Fruit fly (Drosophila melanogaster) whole organism, prepupa: ENCODE measurements around the gene Vps26.

Source experiments
- Blimp-1 ChIP-seq: fragments of 200-800 bp; sonication (Bioruptor generic); optimal IDR thresholded peaks from 3 replicates; lab custom pipeline; 2017; ENCODE audit warnings: missing biosample characterization, missing genetic modification characterization, mild to moderate bottlenecking, moderate library complexity, missing genetic modification reagents
- CG10631 ChIP-seq: fragments of 200-800 bp; sonication (Bioruptor generic); optimal IDR thresholded peaks from 2 replicates; lab custom pipeline; 2016; ENCODE audit warnings: missing biosample characterization, missing genetic modification characterization
- CG10669 ChIP-seq: fragments of 200-800 bp; sonication (Bioruptor generic); optimal IDR thresholded peaks from 3 replicates; lab custom pipeline; 2018; ENCODE audit warnings: missing biosample characterization, mild to moderate bottlenecking, missing genetic modification characterization, moderate library complexity
- CG11294 ChIP-seq: fragments of 200-800 bp; sonication (Bioruptor generic); IDR thresholded peaks from 2 replicates; pipeline ENCODE4 v1.3.6; 2022; ENCODE audit warnings: missing biosample characterization, missing genetic modification characterization
- CG11762 ChIP-seq: fragments of 200-800 bp; sonication (Bioruptor generic); optimal IDR thresholded peaks from 3 replicates; lab custom pipeline; 2016; ENCODE audit warnings: missing biosample characterization, missing genetic modification characterization; ENCODE audit not compliant: insufficient read depth
- CG11902 ChIP-seq: fragments of 200-800 bp; sonication (Bioruptor generic); optimal IDR thresholded peaks from 3 replicates; lab custom pipeline; 2016; ENCODE audit warnings: missing biosample characterization, missing genetic modification characterization
- CG15336 ChIP-seq: fragments of 200-800 bp; sonication (Bioruptor generic); IDR thresholded peaks from 2 replicates; pipeline ENCODE4 v1.3.6; 2022; ENCODE audit warnings: missing biosample characterization, missing genetic modification characterization
- CG1621 ChIP-seq: fragments of 200-800 bp; sonication (Bioruptor generic); optimal IDR thresholded peaks from 3 replicates; lab custom pipeline; 2018; ENCODE audit warnings: missing biosample characterization, mild to moderate bottlenecking, missing genetic modification characterization
- CG16779 ChIP-seq: fragments of 200-800 bp; sonication (Bioruptor generic); optimal IDR thresholded peaks from 3 replicates; lab custom pipeline; 2017; ENCODE audit warnings: missing biosample characterization, mild to moderate bottlenecking, missing genetic modification characterization
- CG3032 ChIP-seq: fragments of 200-800 bp; optimal IDR thresholded peaks from 2 replicates; lab custom pipeline; 2019; ENCODE audit warnings: missing biosample characterization, mild to moderate bottlenecking, missing genetic modification characterization, moderate library complexity
- CG31627 ChIP-seq: fragments of 200-800 bp; sonication (Bioruptor generic); optimal IDR thresholded peaks from 3 replicates; lab custom pipeline; 2016; ENCODE audit warnings: missing biosample characterization, missing genetic modification characterization
- CG34406 ChIP-seq: fragments of 200-800 bp; sonication (Bioruptor generic); optimal IDR thresholded peaks from 3 replicates; lab custom pipeline; 2016; ENCODE audit warnings: missing biosample characterization, missing genetic modification characterization
- CG3919 ChIP-seq: fragments of 200-800 bp; sonication (Bioruptor generic); optimal IDR thresholded peaks from 3 replicates; lab custom pipeline; 2016; ENCODE audit warnings: missing biosample characterization, missing genetic modification characterization
- CG4318 ChIP-seq: fragments of 200-800 bp; sonication (Bioruptor generic); optimal IDR thresholded peaks from 3 replicates; lab custom pipeline; 2017; ENCODE audit warnings: missing biosample characterization, mild to moderate bottlenecking, missing genetic modification characterization
- CG6163 ChIP-seq: fragments of 200-800 bp; sonication (Bioruptor generic); IDR thresholded peaks from 3 replicates; pipeline ENCODE4 v1.3.6; 2022; ENCODE audit warnings: missing biosample characterization, missing genetic modification characterization
- CG6276 ChIP-seq: fragments of 200-800 bp; sonication (Bioruptor generic); optimal IDR thresholded peaks from 2 replicates; lab custom pipeline; 2017; ENCODE audit warnings: missing biosample characterization, mild to moderate bottlenecking, missing genetic modification characterization
- CG6792 ChIP-seq: fragments of 200-800 bp; sonication (Bioruptor generic); optimal IDR thresholded peaks from 3 replicates; lab custom pipeline; 2016; ENCODE audit warnings: missing biosample characterization, missing genetic modification characterization
- CG6854 ChIP-seq: fragments of 200-800 bp; sonication (Bioruptor generic); optimal IDR thresholded peaks from 2 replicates; lab custom pipeline; 2017; ENCODE audit warnings: missing biosample characterization, mild to moderate bottlenecking, missing genetic modification characterization
- CG7368 ChIP-seq: fragments of 200-800 bp; sonication (Bioruptor generic); optimal IDR thresholded peaks from 3 replicates; lab custom pipeline; 2016; ENCODE audit warnings: missing biosample characterization, missing genetic modification characterization
- CG8319 ChIP-seq: fragments of 200-800 bp; sonication (Bioruptor generic); optimal IDR thresholded peaks from 3 replicates; lab custom pipeline; 2016; ENCODE audit warnings: missing biosample characterization, missing genetic modification characterization
- CG8632 ChIP-seq: fragments of 200-800 bp; sonication (Bioruptor generic); optimal IDR thresholded peaks from 3 replicates; lab custom pipeline; 2016; ENCODE audit warnings: missing biosample characterization, missing genetic modification characterization
- CG9139 ChIP-seq: fragments of 200-800 bp; sonication (Bioruptor generic); optimal IDR thresholded peaks from 3 replicates; lab custom pipeline; 2017; ENCODE audit warnings: missing biosample characterization, mild to moderate bottlenecking, missing genetic modification characterization
- Eip75B ChIP-seq: fragments of 200-800 bp; sonication (Bioruptor generic); optimal IDR thresholded peaks from 3 replicates; lab custom pipeline; 2016; ENCODE audit warnings: missing biosample characterization, missing genetic modification characterization
- Eip78C ChIP-seq: fragments of 200-800 bp; sonication (Bioruptor generic); peaks from one replicate; lab custom pipeline; 2016; ENCODE audit warnings: missing biosample characterization, missing genetic modification characterization
- Eip93F ChIP-seq: fragments of 200-800 bp; sonication (Bioruptor generic); optimal IDR thresholded peaks from 2 replicates; lab custom pipeline; 2016; ENCODE audit warnings: missing biosample characterization, mild to moderate bottlenecking, missing genetic modification characterization
- Ets21C ChIP-seq: fragments of 200-800 bp; sonication (Bioruptor generic); optimal IDR thresholded peaks from 3 replicates; lab custom pipeline; 2016; ENCODE audit warnings: missing biosample characterization, missing genetic modification characterization
- Ets96B ChIP-seq: fragments of 200-800 bp; optimal IDR thresholded peaks from 2 replicates; lab custom pipeline; 2019; ENCODE audit warnings: missing biosample characterization, mild to moderate bottlenecking, missing genetic modification characterization, moderate library complexity
- Gug ChIP-seq: fragments of 200-800 bp; sonication (Bioruptor generic); IDR thresholded peaks from 2 replicates; pipeline ENCODE4 v1.3.6; 2022; ENCODE audit warnings: missing biosample characterization, missing genetic modification characterization
- Hr38 ChIP-seq: sonication (Bioruptor generic); optimal IDR thresholded peaks from 2 replicates; lab custom pipeline; 2016; ENCODE audit warnings: missing biosample characterization, missing genetic modification characterization
- Hr39 ChIP-seq: fragments of 200-800 bp; sonication (Bioruptor generic); optimal IDR thresholded peaks from 2 replicates; lab custom pipeline; 2016; ENCODE audit warnings: missing biosample characterization, missing genetic modification characterization
- Hr4 ChIP-seq: fragments of 200-800 bp; sonication (Bioruptor generic); optimal IDR thresholded peaks from 3 replicates; lab custom pipeline; 2016; ENCODE audit warnings: missing biosample characterization, missing genetic modification characterization
- Lpt ChIP-seq: fragments of 200-800 bp; sonication (Bioruptor generic); optimal IDR thresholded peaks from 3 replicates; lab custom pipeline; 2016; ENCODE audit warnings: missing biosample characterization, missing genetic modification characterization
- OdsH ChIP-seq: fragments of 200-800 bp; sonication (Bioruptor generic); optimal IDR thresholded peaks from 3 replicates; lab custom pipeline; 2016; ENCODE audit warnings: missing biosample characterization, missing genetic modification characterization
- Sox102F ChIP-seq: fragments of 200-800 bp; sonication (Bioruptor generic); optimal IDR thresholded peaks from 2 replicates; lab custom pipeline; 2016; ENCODE audit warnings: missing biosample characterization, mild to moderate bottlenecking, missing genetic modification characterization
- Sox14 ChIP-seq: fragments of 200-800 bp; sonication (Bioruptor generic); optimal IDR thresholded peaks from 3 replicates; lab custom pipeline; 2016; ENCODE audit warnings: missing biosample characterization, missing genetic modification characterization
- Sox15 ChIP-seq: fragments of 200-800 bp; sonication (Bioruptor generic); optimal IDR thresholded peaks from 3 replicates; lab custom pipeline; 2016; ENCODE audit warnings: missing biosample characterization, missing genetic modification characterization
- acj6 ChIP-seq: fragments of 200-800 bp; sonication (Bioruptor generic); optimal IDR thresholded peaks from 3 replicates; lab custom pipeline; 2016; ENCODE audit warnings: missing biosample characterization, missing genetic modification characterization
- cyc ChIP-seq: fragments of 200-800 bp; sonication (Bioruptor generic); optimal IDR thresholded peaks from 3 replicates; lab custom pipeline; 2016; ENCODE audit warnings: missing biosample characterization, missing genetic modification characterization
- dac ChIP-seq: fragments of 200-800 bp; sonication (Bioruptor generic); optimal IDR thresholded peaks from 2 replicates; lab custom pipeline; 2017; ENCODE audit warnings: missing biosample characterization, mild to moderate bottlenecking, missing genetic modification characterization
- dsx ChIP-seq: fragments of 200-800 bp; optimal IDR thresholded peaks from 3 replicates; lab custom pipeline; 2019; ENCODE audit warnings: missing biosample characterization, mild to moderate bottlenecking, missing genetic modification characterization, moderate library complexity; ENCODE audit not compliant: poor library complexity, severe bottlenecking
- eg ChIP-seq: fragments of 200-800 bp; sonication (Bioruptor generic); IDR thresholded peaks from 3 replicates; pipeline ENCODE4 v1.3.6; 2022; ENCODE audit warnings: missing biosample characterization, missing genetic modification characterization
- fd59A ChIP-seq: fragments of 200-800 bp; sonication (Bioruptor generic); optimal IDR thresholded peaks from 2 replicates; lab custom pipeline; 2017; ENCODE audit warnings: missing biosample characterization, mild to moderate bottlenecking, missing genetic modification characterization, missing genetic modification reagents
- fd85E ChIP-seq: fragments of 200-800 bp; sonication (Bioruptor generic); optimal IDR thresholded peaks from 3 replicates; lab custom pipeline; 2016; ENCODE audit warnings: missing biosample characterization, missing genetic modification characterization
- fkh ChIP-seq: fragments of 200-800 bp; sonication (Bioruptor generic); optimal IDR thresholded peaks from 3 replicates; lab custom pipeline; 2017; ENCODE audit warnings: missing biosample characterization, mild to moderate bottlenecking, missing genetic modification characterization, moderate library complexity
- lz ChIP-seq: fragments of 200-800 bp; sonication (Bioruptor generic); optimal IDR thresholded peaks from 3 replicates; lab custom pipeline; 2016; ENCODE audit warnings: missing biosample characterization, missing genetic modification characterization
- net ChIP-seq: fragments of 200-800 bp; sonication (Bioruptor generic); optimal IDR thresholded peaks from 3 replicates; lab custom pipeline; 2016; ENCODE audit warnings: missing biosample characterization, missing genetic modification characterization
- pdm3 ChIP-seq: fragments of 200-800 bp; sonication (Bioruptor generic); optimal IDR thresholded peaks from 3 replicates; lab custom pipeline; 2016; ENCODE audit warnings: missing biosample characterization, missing genetic modification characterization
- salr ChIP-seq, 2 experiments: fragments of 200-800 bp; sonication (Bioruptor generic); optimal IDR thresholded peaks; 3 replicates each; lab custom pipeline; 2016 to 2018; ENCODE audit warnings: missing biosample characterization in 2 of 2, missing genetic modification characterization in 2 of 2, mild to moderate bottlenecking in 1 of 2
- svp ChIP-seq: fragments of 200-800 bp; sonication (Bioruptor generic); peaks from one replicate; lab custom pipeline; 2016; ENCODE audit warnings: missing biosample characterization, missing genetic modification characterization
- topi ChIP-seq: fragments of 200-800 bp; sonication (Bioruptor generic); optimal IDR thresholded peaks from 3 replicates; lab custom pipeline; 2016; ENCODE audit warnings: missing biosample characterization, missing genetic modification characterization
- vri ChIP-seq: fragments of 200-800 bp; sonication (Bioruptor generic); optimal IDR thresholded peaks from 3 replicates; lab custom pipeline; 2016; ENCODE audit warnings: missing biosample characterization, mild to moderate bottlenecking, missing genetic modification characterization

Gene Vps26

dm6 chrX:1856605-1857004 is 17.0 kb upstream of the Vps26 start:
- peak; percentile 94 for TF ChIP-seq Blimp-1 (GFP tag; lab: Kevin White, UChicago)
- no peak for TF ChIP-seq dsx

- TF ChIP-seq Ets21C (GFP tag; lab: Kevin White, UChicago) (peak; percentile 6), CG34406 (GFP tag; lab: Kevin White, UChicago) (peak; percentile 22), CG10631 (GFP tag; lab: Kevin White, UChicago) (peak; percentile 48), dac (GFP tag; lab: Kevin White, UChicago) (no peak), CG6163 (GFP tag; lab: Robert Waterston, UW) (peak; percentile 63), Lpt (GFP tag; lab: Kevin White, UChicago) (no peak), CG8632 (GFP tag; lab: Kevin White, UChicago) (peak; percentile 36), Ets96B (tag; lab: Kevin White, UChicago) (peak; percentile 36), fkh (GFP tag; lab: Kevin White, UChicago) (no peak), CG7368 (GFP tag; lab: Kevin White, UChicago) (peak; percentile 52), CG31627 (peak; percentile 47), lz (peak; percentile 63), Hr38 (GFP tag; lab: Kevin White, UChicago) (no peak), CG16779 (no peak), Gug (GFP tag; lab: Robert Waterston, UW) (no peak), acj6 (peak; percentile 49), eg (GFP tag; lab: Robert Waterston, UW) (peak; percentile 42; the same call in 1 of the 3 replicates), fd59A (GFP tag; lab: Kevin White, UChicago) (peak; percentile 10), cyc (GFP tag; lab: Kevin White, UChicago) (peak; percentile 14), vri (GFP tag; lab: Kevin White, UChicago) (peak; percentile 45), fd85E (GFP tag; lab: Kevin White, UChicago) (peak; percentile 5), salr (GFP tag; optimal IDR thresholded peaks at IDR 0.05; lab: Kevin White, UChicago) (no peak), CG9139 (GFP tag; lab: Kevin White, UChicago) (no peak), CG6792 (GFP tag; lab: Kevin White, UChicago) (peak; percentile 24), Sox14 (peak; percentile 82), CG3032 (tag; lab: Kevin White, UChicago) (peak; percentile 37), CG3919 (GFP tag; lab: Kevin White, UChicago) (peak; percentile 38), Eip93F (GFP tag; lab: Kevin White, UChicago) (no peak), Blimp-1 (GFP tag; lab: Kevin White, UChicago) (peak; percentile 10), CG8319 (GFP tag; lab: Kevin White, UChicago) (no peak), Sox15 (GFP tag; lab: Kevin White, UChicago) (no peak), Hr39 (GFP tag; lab: Kevin White, UChicago) (peak; percentile 51), Hr4 (GFP tag; lab: Kevin White, UChicago) (peak; percentile 45), net (GFP tag; lab: Kevin White, UChicago) (peak; percentile 44), CG11762 (GFP tag; lab: Kevin White, UChicago) (no peak), Eip75B (GFP tag; lab: Kevin White, UChicago) (peak; percentile 64), Sox102F (GFP tag; lab: Kevin White, UChicago) (peak; percentile 69), CG6854 (GFP tag; lab: Kevin White, UChicago) (no peak), CG4318 (no peak), CG6276 (no peak), svp (GFP tag; lab: Kevin White, UChicago) (peak; percentile 83), CG11902 (GFP tag; lab: Kevin White, UChicago) (no peak), CG10669 (GFP tag; lab: Kevin White, UChicago) (peak; percentile 39), CG1621 (tag; lab: Kevin White, UChicago) (no peak), OdsH (GFP tag; lab: Kevin White, UChicago) (peak; percentile 34), CG11294 (GFP tag; lab: Robert Waterston, UW) (no peak), pdm3 (GFP tag; lab: Kevin White, UChicago) (peak; percentile 40), CG15336 (GFP tag; lab: Robert Waterston, UW) (peak; percentile 55), Eip78C (GFP tag; lab: Kevin White, UChicago) (peak; percentile 72), topi (peak; percentile 70)
Measured at dm6 chrX:1858867-1859266, 14.8 kb upstream of the Vps26 start, which contains the start of gene Lamtor5. TSS of gene Lamtor5 (minus strand) at chrX:1858971.
